Worm (Caenorhabditis elegans) whole organism, L4/young adult: ENCODE results near the gene F49C5.9.

Experiments
- W03F9.2 ChIP-seq: fragments of 150-350 bp; optimal IDR thresholded peaks from 2 replicates; lab custom pipeline; 2014; ENCODE audit warnings: missing biosample characterization, missing genetic modification characterization
- dao-5 ChIP-seq: sonication (generic microtip); optimal IDR thresholded peaks from 2 replicates; lab custom pipeline; 2016; ENCODE audit warnings: missing genotype, missing genetic modification characterization, moderate library complexity, missing compliant biosample characterization
- him-1 ChIP-seq: sonication (generic microtip); optimal IDR thresholded peaks from 2 replicates; lab custom pipeline; 2016; ENCODE audit warnings: missing genotype, missing genetic modification reagents, missing genetic modification characterization, missing compliant biosample characterization

DNA sequence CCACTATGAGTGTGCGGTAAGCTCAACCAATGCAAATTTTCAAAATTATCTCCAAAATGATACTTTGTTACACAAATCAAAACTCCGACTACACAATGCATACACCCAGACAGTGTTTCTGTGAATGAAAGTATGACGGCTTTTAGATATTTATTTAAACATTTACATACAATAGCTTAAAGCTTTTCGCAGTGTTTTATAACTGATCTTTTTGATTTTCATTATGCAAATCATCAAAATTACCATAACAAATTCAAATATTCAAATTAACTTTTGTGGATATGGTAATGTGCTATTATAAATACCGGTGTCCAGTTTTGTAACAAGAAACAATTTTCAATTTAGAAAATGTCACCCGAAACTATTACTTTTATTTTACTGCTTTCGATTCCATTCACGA, 2.0 kb upstream of the F49C5.9 start, which contains the start of the genes F49C5.5 and F49C5.10:
- TF ChIP-seq him-1 (tag; lab: Kevin White, UChicago) (no peak), dao-5 (tag; lab: Kevin White, UChicago) (no peak), W03F9.2 (tag; lab: Kevin White, UChicago) (no peak)
